Worm (Caenorhabditis elegans): ENCODE data around the gene rgs-11.

DNA sequence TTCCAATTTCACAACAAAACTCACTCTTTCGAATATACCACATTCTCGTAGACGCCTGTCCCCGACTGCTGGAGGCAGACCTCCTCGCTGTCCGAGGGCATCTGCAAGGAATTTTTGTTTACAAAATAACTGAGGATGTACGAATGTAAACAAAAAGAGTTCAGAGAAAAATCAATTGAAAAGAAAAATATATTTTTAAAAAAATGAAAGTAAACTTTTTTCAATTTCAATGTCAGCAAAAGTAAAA lies 18.2 kb upstream of the rgs-11 start, which contains the start of gene mrp-5:
- TF ChIP-seq nhr-11 (tag; optimal IDR thresholded peaks at IDR 0.05) = no peak
- TF ChIP-seq snpc-4 (tag; optimal IDR thresholded peaks at IDR 0.05) = no peak
- no peak for TF ChIP-seq mdl-1 (tag; optimal IDR thresholded peaks at IDR 0.05)

All from whole organism, L2 larva.